Worm (Caenorhabditis elegans) whole organism, late embryonic: ENCODE results near the gene F44D12.8.

Source experiments
- K02D7.2 ChIP-seq: sonication (generic microtip); optimal IDR thresholded peaks from 2 replicates; lab custom pipeline; 2017; ENCODE audit warnings: mild to moderate bottlenecking, missing genetic modification characterization, missing compliant biosample characterization
- T23F11.4 ChIP-seq: fragments of 200-800 bp; sonication (Bioruptor generic); optimal IDR thresholded peaks from 2 replicates; lab custom pipeline; 2018; ENCODE audit warnings: mild to moderate bottlenecking, missing genetic modification characterization, missing compliant biosample characterization
- ceh-9 ChIP-seq: sonication (generic microtip); optimal IDR thresholded peaks from 2 replicates; lab custom pipeline; 2016; ENCODE audit warnings: mild to moderate bottlenecking, missing genetic modification characterization, inconsistent platforms, missing compliant biosample characterization
- fax-1 ChIP-seq: sonication (generic microtip); optimal IDR thresholded peaks from 2 replicates; lab custom pipeline; 2016; ENCODE audit warnings: missing genotype, missing genetic modification characterization, missing compliant biosample characterization
- hlh-15 ChIP-seq: sonication (generic microtip); optimal IDR thresholded peaks from 2 replicates; lab custom pipeline; 2016; ENCODE audit warnings: missing genetic modification characterization, missing compliant biosample characterization
- pqm-1 ChIP-seq: sonication (generic microtip); optimal IDR thresholded peaks from 2 replicates; lab custom pipeline; 2016; ENCODE audit warnings: missing genetic modification characterization, missing compliant biosample characterization
- pros-1 ChIP-seq: fragments of 150-350 bp; optimal IDR thresholded peaks from 2 replicates; lab custom pipeline; 2014; ENCODE audit warnings: missing biosample characterization, missing genetic modification reagents, missing genetic modification characterization
- ttx-3 ChIP-seq: sonication (generic microtip); optimal IDR thresholded peaks from 2 replicates; lab custom pipeline; 2016; ENCODE audit warnings: missing genetic modification reagents, missing genetic modification characterization, missing compliant biosample characterization
- unc-42 ChIP-seq: sonication (generic microtip); optimal IDR thresholded peaks from 2 replicates; lab custom pipeline; 2016; ENCODE audit warnings: missing genotype, missing genetic modification characterization, missing compliant biosample characterization
- unc-86 ChIP-seq: sonication (generic microtip); optimal IDR thresholded peaks from 2 replicates; lab custom pipeline; 2016; ENCODE audit warnings: missing genetic modification characterization, missing compliant biosample characterization
- zip-5 ChIP-seq: sonication (generic microtip); optimal IDR thresholded peaks from 2 replicates; lab custom pipeline; 2016; ENCODE audit warnings: missing genetic modification characterization, missing compliant biosample characterization
- ztf-16 ChIP-seq: sonication (generic microtip); optimal IDR thresholded peaks from 2 replicates; lab custom pipeline; 2017; ENCODE audit warnings: missing genetic modification characterization, missing compliant biosample characterization

ce11 chrIV:10051088-10051487, 28.0 kb downstream of the F44D12.8 start, which contains the start of gene T04B2.8:
- TF ChIP-seq unc-86 (no peak), pqm-1 (tag; lab: Kevin White, UChicago) (no peak), unc-42 (tag; lab: Kevin White, UChicago) (no peak), K02D7.2 (tag; lab: Kevin White, UChicago) (no peak), ztf-16 (tag; lab: Kevin White, UChicago) (no peak), pros-1 (tag; lab: Kevin White, UChicago) (no peak), fax-1 (tag; lab: Kevin White, UChicago) (no peak), ttx-3 (tag; lab: Kevin White, UChicago) (no peak), hlh-15 (tag; lab: Kevin White, UChicago) (no peak), ceh-9 (tag; lab: Kevin White, UChicago) (no peak), T23F11.4 (GFP tag; lab: Kevin White, UChicago) (no peak), zip-5 (no peak)
